Worm (Caenorhabditis elegans) whole organism, young adult: Measurements from ENCODE around the gene spig-5.

Source experiments
- F10E7.11 ChIP-seq: sonication (generic microtip); optimal IDR thresholded peaks from 2 replicates; lab custom pipeline; 2017; ENCODE audit warnings: mild to moderate bottlenecking, missing genetic modification characterization, moderate library complexity, missing compliant biosample characterization
- F33H1.4 ChIP-seq: fragments of 200-800 bp; sonication (Bioruptor generic); IDR thresholded peaks from 2 replicates; pipeline ENCODE4 v1.3.6; 2022; ENCODE audit warnings: missing genetic modification reagents, missing genetic modification characterization, missing compliant biosample characterization
- F37B4.10 ChIP-seq: fragments of 200-800 bp; sonication (Bioruptor generic); IDR thresholded peaks from 2 replicates; pipeline ENCODE4 v1.3.6; 2022; ENCODE audit warnings: missing genetic modification characterization, missing compliant biosample characterization
- F39B2.1 ChIP-seq: fragments of 200-800 bp; sonication (Bioruptor generic); IDR thresholded peaks from 2 replicates; pipeline ENCODE4 v1.3.6; 2022; ENCODE audit warnings: missing genetic modification reagents, missing genetic modification characterization, missing compliant biosample characterization
- F52B5.7 ChIP-seq: sonication (generic microtip); optimal IDR thresholded peaks from 2 replicates; lab custom pipeline; 2016; ENCODE audit warnings: mild to moderate bottlenecking, missing genetic modification characterization, missing compliant biosample characterization
- F55B11.4 ChIP-seq: sonication (generic microtip); optimal IDR thresholded peaks from 2 replicates; lab custom pipeline; 2016; ENCODE audit warnings: missing compliant biosample characterization, missing genetic modification characterization, borderline replicate concordance; ENCODE audit not compliant: insufficient read depth
- K11D2.4 ChIP-seq: fragments of 200-800 bp; sonication (Bioruptor generic); IDR thresholded peaks from 2 replicates; pipeline ENCODE4 v1.3.6; 2022; ENCODE audit warnings: missing genetic modification reagents, missing genetic modification characterization, missing compliant biosample characterization
- K12H6.12 ChIP-seq: fragments of 200-800 bp; sonication (Bioruptor generic); optimal IDR thresholded peaks from 2 replicates; lab custom pipeline; 2018; ENCODE audit warnings: mild to moderate bottlenecking, missing genetic modification characterization, missing compliant biosample characterization
- ama-1 ChIP-seq, 3 experiments: fragments of 150-350 bp in 1 of 3; sonication (generic microtip) in 2 of 3; optimal IDR thresholded peaks; 2 replicates each; lab custom pipeline; 2014 to 2018; ENCODE audit warnings: missing biosample characterization in 2 of 3, missing genetic modification characterization in 2 of 3, missing genetic modification reagents in 2 of 3
- aptf-2 ChIP-seq: fragments of 200-800 bp; sonication (Bioruptor generic); conservative IDR thresholded peaks from 2 replicates; pipeline ENCODE4 v1.3.6; 2022; ENCODE audit warnings: missing genetic modification reagents, missing genetic modification characterization, missing compliant biosample characterization
- atf-7 ChIP-seq: sonication (generic microtip); optimal IDR thresholded peaks from 2 replicates; lab custom pipeline; 2017; ENCODE audit warnings: mild to moderate bottlenecking, missing genetic modification characterization, missing compliant biosample characterization
- attf-6 ChIP-seq: fragments of 200-800 bp; sonication (Bioruptor generic); IDR thresholded peaks from 2 replicates; pipeline ENCODE4 v1.3.6; 2022; ENCODE audit warnings: missing genetic modification reagents, missing genetic modification characterization, missing compliant biosample characterization
- ceh-27 ChIP-seq: fragments of 200-800 bp; sonication (Bioruptor generic); optimal IDR thresholded peaks from 2 replicates; lab custom pipeline; 2018; ENCODE audit warnings: mild to moderate bottlenecking, missing genetic modification characterization, moderate library complexity, missing compliant biosample characterization
- ceh-79 ChIP-seq: sonication (generic microtip); optimal IDR thresholded peaks from 2 replicates; lab custom pipeline; 2017; ENCODE audit warnings: mild to moderate bottlenecking, missing genetic modification characterization, missing compliant biosample characterization
- die-1 ChIP-seq: sonication (generic microtip); optimal IDR thresholded peaks from 2 replicates; lab custom pipeline; 2016; ENCODE audit warnings: missing genotype, mild to moderate bottlenecking, missing genetic modification characterization, missing compliant biosample characterization
- efl-1 ChIP-seq: fragments of 150-350 bp; optimal IDR thresholded peaks from 2 replicates; lab custom pipeline; 2014; ENCODE audit warnings: missing biosample characterization, missing genetic modification reagents, missing genetic modification characterization
- egl-18 ChIP-seq: fragments of 200-800 bp; sonication (Bioruptor generic); IDR thresholded peaks from 2 replicates; pipeline ENCODE4 v1.3.6; 2022; ENCODE audit warnings: missing genetic modification reagents, missing genetic modification characterization, missing compliant biosample characterization
- egl-44 ChIP-seq: fragments of 200-800 bp; sonication (Bioruptor generic); IDR thresholded peaks from 2 replicates; pipeline ENCODE4 v1.3.6; 2022; ENCODE audit warnings: missing genetic modification reagents, missing genetic modification characterization, missing compliant biosample characterization
- hlh-26 ChIP-seq: fragments of 200-800 bp; sonication (Bioruptor generic); conservative IDR thresholded peaks from 2 replicates; pipeline ENCODE4 v1.3.6; 2022; ENCODE audit warnings: missing genetic modification reagents, missing genetic modification characterization, missing compliant biosample characterization
- hmg-20 ChIP-seq: fragments of 200-800 bp; sonication (Bioruptor generic); IDR thresholded peaks from 2 replicates; pipeline ENCODE4 v1.3.6; 2022; ENCODE audit warnings: missing genetic modification reagents, missing genetic modification characterization, missing compliant biosample characterization
- hrde-1 ChIP-seq: sonication (generic microtip); optimal IDR thresholded peaks from 2 replicates; lab custom pipeline; 2016; ENCODE audit warnings: missing genetic modification characterization, mild to moderate bottlenecking, missing compliant biosample characterization, moderate library complexity, missing genotype, missing genetic modification reagents, borderline replicate concordance
- let-526 ChIP-seq: fragments of 200-800 bp; sonication (Bioruptor generic); IDR thresholded peaks from 2 replicates; pipeline ENCODE4 v1.3.6; 2022; ENCODE audit warnings: missing genetic modification reagents, missing genetic modification characterization, missing compliant biosample characterization
- lin-40 ChIP-seq: sonication (generic microtip); optimal IDR thresholded peaks from 2 replicates; lab custom pipeline; 2016; ENCODE audit warnings: missing genetic modification characterization, mild to moderate bottlenecking, missing compliant biosample characterization, missing genotype, missing genetic modification reagents
- lir-1 ChIP-seq: fragments of 200-800 bp; sonication (Bioruptor generic); conservative IDR thresholded peaks from 2 replicates; pipeline ENCODE4 v1.3.6; 2022; ENCODE audit warnings: missing genetic modification reagents, missing genetic modification characterization, missing compliant biosample characterization
- lsl-1 ChIP-seq: fragments of 200-800 bp; sonication (Bioruptor generic); optimal IDR thresholded peaks from 2 replicates; lab custom pipeline; 2018; ENCODE audit warnings: mild to moderate bottlenecking, missing genetic modification characterization, moderate library complexity, missing compliant biosample characterization
- madf-10 ChIP-seq: sonication (generic microtip); optimal IDR thresholded peaks from 2 replicates; lab custom pipeline; 2016; ENCODE audit warnings: mild to moderate bottlenecking, missing genetic modification characterization, missing compliant biosample characterization
- madf-3 ChIP-seq: fragments of 200-800 bp; sonication (Bioruptor generic); IDR thresholded peaks from 2 replicates; pipeline ENCODE4 v1.3.6; 2022; ENCODE audit warnings: missing genetic modification reagents, missing genetic modification characterization, missing compliant biosample characterization
- madf-8 ChIP-seq: fragments of 200-800 bp; sonication (Bioruptor generic); conservative IDR thresholded peaks from 2 replicates; pipeline ENCODE4 v1.3.6; 2022; ENCODE audit warnings: missing genetic modification reagents, missing genetic modification characterization, missing compliant biosample characterization
- mcd-1 ChIP-seq: fragments of 200-800 bp; sonication (Bioruptor generic); IDR thresholded peaks from 2 replicates; pipeline ENCODE4 v1.3.6; 2022; ENCODE audit warnings: missing genetic modification reagents, missing genetic modification characterization, missing compliant biosample characterization
- nfya-2 ChIP-seq: fragments of 200-800 bp; sonication (Bioruptor generic); IDR thresholded peaks from 2 replicates; pipeline ENCODE4 v1.3.6; 2022; ENCODE audit warnings: missing genetic modification reagents, missing genetic modification characterization, missing compliant biosample characterization
- nfyb-1 ChIP-seq: fragments of 200-800 bp; sonication (Bioruptor generic); IDR thresholded peaks from 2 replicates; pipeline ENCODE4 v1.3.6; 2022; ENCODE audit warnings: missing genetic modification reagents, missing genetic modification characterization, missing compliant biosample characterization
- nhr-179 ChIP-seq: sonication (generic microtip); optimal IDR thresholded peaks from 2 replicates; lab custom pipeline; 2016; ENCODE audit warnings: mild to moderate bottlenecking, missing genetic modification characterization, missing compliant biosample characterization
- nhr-80 ChIP-seq: sonication (generic microtip); optimal IDR thresholded peaks from 2 replicates; lab custom pipeline; 2016; ENCODE audit warnings: missing genetic modification characterization, missing compliant biosample characterization
- nhr-90 ChIP-seq: sonication (generic microtip); optimal IDR thresholded peaks from 2 replicates; lab custom pipeline; 2016; ENCODE audit warnings: missing genotype, mild to moderate bottlenecking, missing genetic modification characterization, missing compliant biosample characterization
- pha-4 ChIP-seq: fragments of 150-350 bp; sonication (generic microtip); optimal IDR thresholded peaks from 2 replicates; lab custom pipeline; 2014; ENCODE audit warnings: missing biosample characterization, missing genetic modification reagents, missing genetic modification characterization
- sdz-38 ChIP-seq: sonication (generic microtip); optimal IDR thresholded peaks from 2 replicates; lab custom pipeline; 2016; ENCODE audit warnings: missing genotype, missing genetic modification characterization, missing compliant biosample characterization
- snpc-1.1 ChIP-seq: sonication (generic microtip); optimal IDR thresholded peaks from 2 replicates; lab custom pipeline; 2017; ENCODE audit warnings: missing genetic modification characterization, mild to moderate bottlenecking, missing compliant biosample characterization, antibody characterized with exemption, moderate library complexity, missing genotype, missing genetic modification reagents; ENCODE audit not compliant: insufficient read depth
- snpc-1.3 ChIP-seq: sonication (generic microtip); optimal IDR thresholded peaks from 2 replicates; lab custom pipeline; 2017; ENCODE audit warnings: missing genetic modification characterization, mild to moderate bottlenecking, missing compliant biosample characterization, antibody characterized with exemption, moderate library complexity, missing genotype, missing genetic modification reagents; ENCODE audit not compliant: insufficient read depth
- unc-130 ChIP-seq: sonication (generic microtip); optimal IDR thresholded peaks from 2 replicates; lab custom pipeline; 2016; ENCODE audit warnings: missing genetic modification reagents, missing genetic modification characterization, missing compliant biosample characterization
- zim-3 ChIP-seq: sonication (generic microtip); optimal IDR thresholded peaks from 2 replicates; lab custom pipeline; 2017; ENCODE audit warnings: mild to moderate bottlenecking, missing genetic modification characterization, moderate library complexity, missing compliant biosample characterization
- ztf-18 ChIP-seq: sonication (generic microtip); optimal IDR thresholded peaks from 2 replicates; lab custom pipeline; 2016; ENCODE audit warnings: missing genotype, mild to moderate bottlenecking, missing genetic modification characterization, missing compliant biosample characterization
- ztf-22 ChIP-seq: fragments of 200-800 bp; sonication (Bioruptor generic); optimal IDR thresholded peaks from 2 replicates; lab custom pipeline; 2018; ENCODE audit warnings: mild to moderate bottlenecking, missing genetic modification characterization, moderate library complexity, missing compliant biosample characterization
- ztf-26 ChIP-seq: sonication (generic microtip); optimal IDR thresholded peaks from 2 replicates; lab custom pipeline; 2017; ENCODE audit warnings: missing genetic modification characterization, missing compliant biosample characterization
- ztf-3 ChIP-seq: fragments of 200-800 bp; sonication (Bioruptor generic); optimal IDR thresholded peaks from 2 replicates; lab custom pipeline; 2018; ENCODE audit warnings: mild to moderate bottlenecking, missing genetic modification characterization, missing compliant biosample characterization
- ztf-6 ChIP-seq: fragments of 200-800 bp; sonication (Bioruptor generic); IDR thresholded peaks from 2 replicates; pipeline ENCODE4 v1.3.6; 2022; ENCODE audit warnings: missing genetic modification reagents, missing genetic modification characterization, missing compliant biosample characterization

Gene spig-5

DNA sequence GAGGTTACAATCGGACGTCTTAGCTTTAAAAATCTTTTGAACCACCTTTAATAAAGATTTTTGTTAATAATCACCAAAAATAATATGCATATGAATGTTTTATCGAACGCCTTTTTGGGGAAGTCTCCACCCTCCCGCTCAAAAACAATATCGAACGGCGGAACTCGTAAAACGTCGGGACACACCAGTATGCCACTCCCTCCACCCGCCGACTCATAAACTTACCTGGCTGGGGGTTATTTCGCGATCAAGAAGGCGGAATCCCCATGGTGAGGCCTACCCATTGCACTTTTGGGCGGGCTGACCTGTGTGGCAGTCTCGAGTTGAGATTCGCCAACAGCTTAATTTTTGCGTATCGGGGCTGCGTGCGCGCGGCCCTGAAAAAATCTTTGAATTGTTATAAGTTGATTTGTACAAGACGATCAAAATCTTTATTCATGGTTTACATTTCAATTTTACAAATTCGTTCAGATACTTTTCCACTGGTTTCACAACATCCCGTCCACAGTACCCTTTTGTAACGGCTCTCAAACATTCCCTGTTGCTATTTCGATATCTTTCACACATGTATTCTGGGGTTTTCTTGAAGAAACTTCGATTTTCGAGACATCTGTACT lies 40.8 kb upstream of the spig-5 start (continued):
- TF ChIP-seq madf-3 = no peak
- TF ChIP-seq atf-7 = no peak
- no peak for TF ChIP-seq hmg-20 (GFP tag; lab: Robert Waterston, UW)
- TF ChIP-seq ztf-3 (GFP tag; lab: Kevin White, UChicago) = no peak
- no peak for TF ChIP-seq ceh-27
- no peak for TF ChIP-seq F10E7.11 (tag; lab: Kevin White, UChicago)
- TF ChIP-seq unc-130 (GFP tag; lab: Kevin White, UChicago) = no peak
- no peak for TF ChIP-seq sdz-38 (tag; lab: Kevin White, UChicago)
- TF ChIP-seq ceh-79 (tag; lab: Kevin White, UChicago) = no peak
- no peak for TF ChIP-seq K11D2.4 (GFP tag; lab: Robert Waterston, UW)
- TF ChIP-seq ztf-6 (GFP tag; lab: Robert Waterston, UW) = no peak
- peak; percentile 92 for TF ChIP-seq snpc-1.1 (tag; lab: Kevin White, UChicago)
- TF ChIP-seq lir-1 (GFP tag; lab: Robert Waterston, UW) = no peak
- TF ChIP-seq hrde-1 = peak; percentile 30
- peak; percentile 59 for TF ChIP-seq snpc-1.3 (tag; lab: Kevin White, UChicago)
- no peak for TF ChIP-seq F52B5.7 (tag; lab: Kevin White, UChicago)
- no peak for TF ChIP-seq nhr-90 (tag; lab: Kevin White, UChicago)
- no peak for TF ChIP-seq pha-4 (tag; lab: Kevin White, UChicago)
- TF ChIP-seq nhr-179 (tag; lab: Kevin White, UChicago) = no peak
- TF ChIP-seq attf-6 (GFP tag; lab: Robert Waterston, UW) = peak; percentile 73

DNA sequence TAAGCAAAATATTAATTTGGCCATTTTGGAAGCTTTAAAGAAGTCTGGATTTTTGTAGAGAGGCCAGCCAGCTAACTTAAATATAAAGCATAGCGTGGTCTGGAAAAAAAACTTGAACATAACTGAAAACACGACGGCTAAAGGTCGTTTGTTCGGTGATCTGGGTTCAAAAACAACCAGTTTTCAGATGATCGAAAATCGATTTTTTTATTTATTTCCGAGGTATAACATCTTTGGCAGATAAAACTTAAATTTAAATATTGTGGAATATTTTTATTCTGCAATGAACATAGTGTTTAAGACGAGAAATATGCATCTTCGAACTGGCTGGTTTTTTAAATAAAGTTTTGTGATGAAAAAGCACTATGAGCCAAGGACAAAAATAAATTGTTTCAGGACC lies 39.6 kb upstream of the spig-5 start, which contains the start of gene F40G12.4:
F40G12.4 (minus strand) TSS at position 101 of the 400 bp plus-strand sequence.
- no peak for TF ChIP-seq madf-8
- no peak for TF ChIP-seq lin-40 (tag; lab: Kevin White, UChicago)
- TF ChIP-seq nfyb-1 (GFP tag; lab: Robert Waterston, UW) = no peak
- TF ChIP-seq snpc-1.1 (tag; lab: Kevin White, UChicago) = no peak
- TF ChIP-seq ztf-18 (tag; lab: Kevin White, UChicago) = no peak
- TF ChIP-seq atf-7 = no peak
- TF ChIP-seq mcd-1 = no peak
- TF ChIP-seq egl-18 (GFP tag; lab: Robert Waterston, UW) = no peak
- no peak for TF ChIP-seq egl-44 (GFP tag; lab: Robert Waterston, UW)
- TF ChIP-seq let-526 (GFP tag; lab: Robert Waterston, UW) = no peak
- no peak for TF ChIP-seq hrde-1
- TF ChIP-seq hmg-20 (GFP tag; lab: Robert Waterston, UW) = no peak
- no peak for TF ChIP-seq F33H1.4 (GFP tag; lab: Robert Waterston, UW)
- no peak for TF ChIP-seq zim-3 (tag; lab: Kevin White, UChicago)
- TF ChIP-seq efl-1 (GFP tag; lab: Kevin White, UChicago) = no peak

DNA sequence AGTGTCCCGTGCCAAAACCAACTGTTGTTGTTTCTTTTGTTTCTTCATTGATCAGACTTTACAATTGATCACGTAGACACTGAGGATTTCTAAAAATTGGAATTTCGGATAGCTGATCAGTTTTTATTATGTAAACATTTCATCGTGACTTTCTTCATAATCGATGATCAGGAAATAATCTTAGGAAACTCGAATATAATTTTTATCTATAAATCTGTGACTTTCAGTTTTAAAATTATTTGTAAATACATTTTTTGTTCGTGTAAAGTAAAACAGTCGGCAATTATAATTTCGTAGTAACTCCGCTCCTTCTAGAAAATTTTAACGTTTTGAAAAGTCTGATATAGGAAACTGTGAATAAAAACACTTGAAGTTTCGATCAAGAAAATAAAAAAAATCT lies 37.5 kb upstream of the spig-5 start, which contains the start of gene F40G12.5:
F40G12.5 (minus strand) TSS at position 101 of the 400 bp plus-strand sequence.
- TF ChIP-seq ceh-27 (no peak), K12H6.12 (tag; lab: Kevin White, UChicago) (no peak), lsl-1 (GFP tag; lab: Kevin White, UChicago) (no peak), snpc-1.1 (tag; lab: Kevin White, UChicago) (no peak), die-1 (tag; lab: Kevin White, UChicago) (no peak), nhr-80 (tag; lab: Kevin White, UChicago) (no peak), nfya-2 (GFP tag; lab: Robert Waterston, UW) (no peak), hlh-26 (GFP tag; lab: Robert Waterston, UW) (no peak), sdz-38 (tag; lab: Kevin White, UChicago) (no peak), ztf-26 (tag; lab: Kevin White, UChicago) (no peak), F37B4.10 (GFP tag; lab: Robert Waterston, UW) (no peak), ztf-22 (GFP tag; lab: Kevin White, UChicago) (no peak), F39B2.1 (GFP tag; lab: Robert Waterston, UW) (no peak), ama-1 (optimal IDR thresholded peaks at IDR 0.05; lab: Kevin White, UChicago) (no peak), ama-1 (GFP tag; optimal IDR thresholded peaks at IDR 0.05; lab: Kevin White, UChicago) (no peak), F55B11.4 (tag; lab: Kevin White, UChicago) (no peak), madf-10 (tag; lab: Kevin White, UChicago) (no peak), aptf-2 (no peak)
